Fruit fly (Drosophila melanogaster) whole organism, embryonic: ENCODE measurements around the gene ND-23.
A peak's percentile ranks its signal among the peaks of the same experiment; 100 is the strongest.

ENCODE experiments used
- Atf3 ChIP-seq: fragments of 200-800 bp; sonication (Bioruptor generic); optimal IDR thresholded peaks from 3 replicates; lab custom pipeline; 2016; ENCODE audit warnings: missing biosample characterization, missing genetic modification characterization
- BEAF-32 ChIP-seq: fragments of 200-800 bp; sonication (Bioruptor generic); optimal IDR thresholded peaks from 3 replicates; lab custom pipeline; 2017; ENCODE audit warnings: missing biosample characterization, missing genetic modification characterization, mild to moderate bottlenecking, moderate library complexity, missing genetic modification reagents
- CG10462 ChIP-seq: fragments of 200-800 bp; sonication (Bioruptor generic); optimal IDR thresholded peaks from 2 replicates; lab custom pipeline; 2016; ENCODE audit warnings: missing biosample characterization, missing genetic modification characterization
- CG10543 ChIP-seq: fragments of 200-800 bp; sonication (Bioruptor generic); optimal IDR thresholded peaks from 3 replicates; lab custom pipeline; 2017; ENCODE audit warnings: missing biosample characterization, mild to moderate bottlenecking, missing genetic modification characterization, moderate library complexity
- CG12071 ChIP-seq: fragments of 200-800 bp; sonication (Bioruptor generic); optimal IDR thresholded peaks from 3 replicates; lab custom pipeline; 2018; ENCODE audit warnings: missing biosample characterization, mild to moderate bottlenecking, missing genetic modification characterization
- CG13287 ChIP-seq: fragments of 200-800 bp; sonication (Bioruptor generic); IDR thresholded peaks from 2 replicates; pipeline ENCODE4 v1.3.6; 2022; ENCODE audit warnings: missing biosample characterization, missing genetic modification characterization; ENCODE audit not compliant: partially characterized antibody
- CG14965 ChIP-seq: fragments of 200-800 bp; sonication (Bioruptor generic); optimal IDR thresholded peaks from 2 replicates; lab custom pipeline; 2016; ENCODE audit warnings: missing biosample characterization, missing genetic modification characterization, borderline replicate concordance
- CG15073 ChIP-seq: fragments of 200-800 bp; sonication (Bioruptor generic); optimal IDR thresholded peaks from 2 replicates; lab custom pipeline; 2016; ENCODE audit warnings: missing biosample characterization, missing genetic modification characterization
- CG15514 ChIP-seq: fragments of 200-800 bp; sonication (Bioruptor generic); optimal IDR thresholded peaks from 3 replicates; lab custom pipeline; 2017; ENCODE audit warnings: missing biosample characterization, missing genetic modification characterization, mild to moderate bottlenecking, moderate library complexity, missing genetic modification reagents
- CG17186 ChIP-seq: fragments of 200-800 bp; sonication (Bioruptor generic); optimal IDR thresholded peaks from 3 replicates; lab custom pipeline; 2017; ENCODE audit warnings: missing biosample characterization, missing genetic modification reagents, missing genetic modification characterization
- CG17359 ChIP-seq: fragments of 200-800 bp; sonication (Bioruptor generic); optimal IDR thresholded peaks from 3 replicates; lab custom pipeline; 2018; ENCODE audit warnings: missing biosample characterization, mild to moderate bottlenecking, missing genetic modification characterization, moderate library complexity
- CG17385 ChIP-seq: fragments of 200-800 bp; sonication (Bioruptor generic); optimal IDR thresholded peaks from 3 replicates; lab custom pipeline; 2018; ENCODE audit warnings: missing biosample characterization, mild to moderate bottlenecking, missing genetic modification characterization
- CG17912 ChIP-seq: fragments of 200-800 bp; sonication (Bioruptor generic); optimal IDR thresholded peaks from 2 replicates; lab custom pipeline; 2018; ENCODE audit warnings: missing biosample characterization, mild to moderate bottlenecking, missing genetic modification characterization
- CG31388 ChIP-seq: fragments of 200-800 bp; sonication (Bioruptor generic); optimal IDR thresholded peaks from 2 replicates; lab custom pipeline; 2016; ENCODE audit warnings: missing biosample characterization, missing genetic modification characterization
- CG4820 ChIP-seq: fragments of 200-800 bp; sonication (Bioruptor generic); optimal IDR thresholded peaks from 3 replicates; lab custom pipeline; 2016; ENCODE audit warnings: missing biosample characterization, missing genetic modification characterization
- CG5245 ChIP-seq: fragments of 200-800 bp; sonication (Bioruptor generic); optimal IDR thresholded peaks from 3 replicates; lab custom pipeline; 2016; ENCODE audit warnings: missing biosample characterization, missing genetic modification characterization
- CG7357 ChIP-seq: fragments of 200-800 bp; sonication (Bioruptor generic); IDR thresholded peaks from 3 replicates; pipeline ENCODE4 v1.3.6; 2022; ENCODE audit warnings: missing biosample characterization, missing genetic modification characterization
- CG8359 ChIP-seq: fragments of 200-800 bp; sonication (Bioruptor generic); optimal IDR thresholded peaks from 2 replicates; lab custom pipeline; 2017; ENCODE audit warnings: missing biosample characterization, mild to moderate bottlenecking, missing genetic modification characterization, borderline replicate concordance
- CrebB ChIP-seq: fragments of 200-800 bp; sonication (Bioruptor generic); optimal IDR thresholded peaks from 3 replicates; lab custom pipeline; 2018; ENCODE audit warnings: missing biosample characterization, mild to moderate bottlenecking, missing genetic modification characterization
- Doc2 ChIP-seq: fragments of 200-800 bp; sonication (Bioruptor generic); IDR thresholded peaks from 2 replicates; pipeline ENCODE4 v1.3.6; 2022; ENCODE audit warnings: missing biosample characterization, missing genetic modification characterization
- Doc3 ChIP-seq: fragments of 200-800 bp; sonication (Bioruptor generic); IDR thresholded peaks from 3 replicates; pipeline ENCODE4 v1.3.6; 2022; ENCODE audit warnings: missing biosample characterization, missing genetic modification characterization; ENCODE audit not compliant: partially characterized antibody
- Fer1 ChIP-seq: fragments of 200-800 bp; sonication (Bioruptor generic); optimal IDR thresholded peaks from 2 replicates; lab custom pipeline; 2017; ENCODE audit warnings: missing biosample characterization, mild to moderate bottlenecking, missing genetic modification characterization
- Fer2 ChIP-seq: fragments of 200-800 bp; sonication (Bioruptor generic); optimal IDR thresholded peaks from 2 replicates; lab custom pipeline; 2018; ENCODE audit warnings: missing biosample characterization, mild to moderate bottlenecking, missing genetic modification characterization, moderate library complexity
- HLHmδ ChIP-seq: fragments of 200-800 bp; sonication (Bioruptor generic); optimal IDR thresholded peaks from 2 replicates; lab custom pipeline; 2018; ENCODE audit warnings: missing biosample characterization, mild to moderate bottlenecking, missing genetic modification characterization, moderate library complexity
- Med ChIP-seq: fragments of 200-800 bp; sonication (Bioruptor generic); peaks from one replicate; lab custom pipeline; 2016; ENCODE audit warnings: missing biosample characterization, missing genetic modification characterization, mild to moderate bottlenecking, inconsistent platforms, moderate library complexity
- Mes4 ChIP-seq: fragments of 200-800 bp; sonication (Bioruptor generic); optimal IDR thresholded peaks from 2 replicates; lab custom pipeline; 2016; ENCODE audit warnings: missing biosample characterization, missing genetic modification characterization
- Nf-YA ChIP-seq: fragments of 200-800 bp; sonication (Bioruptor generic); IDR thresholded peaks from 2 replicates; pipeline ENCODE4 v1.3.6; 2022; ENCODE audit warnings: missing biosample characterization, missing genetic modification characterization
- Nf-YB ChIP-seq: fragments of 200-800 bp; sonication (Bioruptor generic); optimal IDR thresholded peaks from 3 replicates; lab custom pipeline; 2019; ENCODE audit warnings: missing biosample characterization, mild to moderate bottlenecking, missing genetic modification characterization, moderate library complexity
- Oaz ChIP-seq: fragments of 200-800 bp; sonication (Bioruptor generic); IDR thresholded peaks from 2 replicates; pipeline ENCODE4 v1.3.6; 2022; ENCODE audit warnings: missing biosample characterization, missing genetic modification characterization
- Optix ChIP-seq: fragments of 200-800 bp; sonication (Bioruptor generic); IDR thresholded peaks from 3 replicates; pipeline ENCODE4 v1.3.6; 2022; ENCODE audit warnings: missing biosample characterization, missing genetic modification characterization
- Rfx ChIP-seq: fragments of 200-800 bp; sonication (Bioruptor generic); IDR thresholded peaks from 2 replicates; pipeline ENCODE4 v1.3.6; 2022; ENCODE audit warnings: missing biosample characterization, missing genetic modification characterization
- Ssrp ChIP-seq: fragments of 200-800 bp; sonication (Bioruptor generic); optimal IDR thresholded peaks from 2 replicates; lab custom pipeline; 2018; ENCODE audit warnings: missing biosample characterization, mild to moderate bottlenecking, missing genetic modification characterization, moderate library complexity
- YL-1 ChIP-seq: fragments of 200-800 bp; sonication (Bioruptor generic); optimal IDR thresholded peaks from 3 replicates; lab custom pipeline; 2017; ENCODE audit warnings: missing biosample characterization, mild to moderate bottlenecking, missing genetic modification characterization
- az2 ChIP-seq: fragments of 200-800 bp; sonication (Bioruptor generic); optimal IDR thresholded peaks from 3 replicates; lab custom pipeline; 2016; ENCODE audit warnings: missing biosample characterization, missing genetic modification characterization
- bab2 ChIP-seq: fragments of 200-800 bp; sonication (Bioruptor generic); optimal IDR thresholded peaks from 2 replicates; lab custom pipeline; 2016; ENCODE audit warnings: missing biosample characterization, missing genetic modification characterization
- cad ChIP-seq: fragments of >200 bp; optimal IDR thresholded peaks from 2 replicates; lab custom pipeline; 2017; ENCODE audit warnings: missing biosample characterization, missing genetic modification characterization
- cwo ChIP-seq: fragments of 200-800 bp; sonication (Bioruptor generic); optimal IDR thresholded peaks from 3 replicates; lab custom pipeline; 2017; ENCODE audit warnings: missing biosample characterization, missing genetic modification characterization, mild to moderate bottlenecking, moderate library complexity, missing genetic modification reagents
- emc ChIP-seq: fragments of 200-800 bp; sonication (Bioruptor generic); optimal IDR thresholded peaks from 2 replicates; lab custom pipeline; 2016; ENCODE audit warnings: missing biosample characterization, missing genetic modification characterization
- en ChIP-seq: fragments of 200-800 bp; sonication (Bioruptor generic); optimal IDR thresholded peaks from 2 replicates; lab custom pipeline; 2016; ENCODE audit warnings: missing biosample characterization, missing genetic modification characterization
- grau ChIP-seq: fragments of 200-800 bp; optimal IDR thresholded peaks from 3 replicates; lab custom pipeline; 2019; ENCODE audit warnings: missing biosample characterization, mild to moderate bottlenecking, missing genetic modification characterization, moderate library complexity
- lbe ChIP-seq: fragments of 200-800 bp; sonication (Bioruptor generic); optimal IDR thresholded peaks from 2 replicates; lab custom pipeline; 2016; ENCODE audit warnings: missing biosample characterization, mild to moderate bottlenecking, missing genetic modification characterization
- mld ChIP-seq: fragments of 200-800 bp; sonication (Bioruptor generic); IDR thresholded peaks from 3 replicates; pipeline ENCODE4 v1.3.6; 2022; ENCODE audit warnings: missing biosample characterization, missing genetic modification characterization; ENCODE audit not compliant: partially characterized antibody
- p53 ChIP-seq: fragments of 200-800 bp; sonication (Bioruptor generic); optimal IDR thresholded peaks from 2 replicates; lab custom pipeline; 2016; ENCODE audit warnings: missing biosample characterization, missing genetic modification characterization
- pnt ChIP-seq: fragments of 200-800 bp; sonication (Bioruptor generic); optimal IDR thresholded peaks from 3 replicates; lab custom pipeline; 2016; ENCODE audit warnings: missing biosample characterization, missing genetic modification characterization
- pzg ChIP-seq: fragments of 200-800 bp; sonication (Bioruptor generic); optimal IDR thresholded peaks from 3 replicates; lab custom pipeline; 2018; ENCODE audit warnings: missing biosample characterization, mild to moderate bottlenecking, missing genetic modification characterization, moderate library complexity
- rib ChIP-seq: fragments of 200-800 bp; sonication (Bioruptor generic); IDR thresholded peaks from 2 replicates; pipeline ENCODE4 v1.3.6; 2022; ENCODE audit warnings: missing biosample characterization, missing genetic modification characterization
- schlank ChIP-seq: fragments of 200-800 bp; sonication (Bioruptor generic); optimal IDR thresholded peaks from 2 replicates; lab custom pipeline; 2018; ENCODE audit warnings: missing biosample characterization, mild to moderate bottlenecking, missing genetic modification characterization
- stc ChIP-seq: fragments of 200-800 bp; sonication (Bioruptor generic); IDR thresholded peaks from 2 replicates; pipeline ENCODE4 v1.3.6; 2022; ENCODE audit warnings: missing biosample characterization, missing genetic modification characterization
- trh ChIP-seq: fragments of 200-800 bp; sonication (Bioruptor generic); optimal IDR thresholded peaks from 2 replicates; lab custom pipeline; 2016; ENCODE audit warnings: missing biosample characterization, missing genetic modification characterization
- vfl ChIP-seq: fragments of 200-800 bp; sonication (Bioruptor generic); optimal IDR thresholded peaks from 2 replicates; lab custom pipeline; 2016; ENCODE audit warnings: missing biosample characterization, missing genetic modification characterization
- yki ChIP-seq: fragments of >200 bp; optimal IDR thresholded peaks from 3 replicates; lab custom pipeline; 2018

ND-23 gene

dm6 chr3R:15793372-15793802 lies 43.5 kb downstream of the ND-23 start, which contains the start of gene nsl1 (continued):
- TF ChIP-seq Mes4 (no peak), CG15514 (GFP tag; lab: Kevin White, UChicago) (peak; percentile 71), grau (tag; lab: Kevin White, UChicago) (peak; percentile 44), Ssrp (tag; lab: Kevin White, UChicago) (no peak), trh (no peak), Doc2 (GFP tag; lab: Robert Waterston, UW) (no peak), CG10462 (GFP tag; lab: Kevin White, UChicago) (peak; percentile 54), CG10543 (GFP tag; lab: Kevin White, UChicago) (peak; percentile 46), CG17385 (GFP tag; lab: Kevin White, UChicago) (no peak), Oaz (GFP tag; lab: Robert Waterston, UW) (no peak), CG31388 (GFP tag; lab: Kevin White, UChicago) (no peak), CG5245 (GFP tag; lab: Kevin White, UChicago) (no peak), Nf-YB (GFP tag; lab: Kevin White, UChicago) (peak; percentile 28), HLHmδ (GFP tag; lab: Kevin White, UChicago) (no peak), Atf3 (no peak), CG17186 (GFP tag; lab: Kevin White, UChicago) (peak; percentile 98), emc (no peak), CG8359 (GFP tag; lab: Kevin White, UChicago) (no peak), cad (GFP tag; lab: Kevin White, UChicago) (no peak), CG4820 (GFP tag; lab: Kevin White, UChicago) (peak; percentile 14), mld (GFP tag; lab: Robert Waterston, UW) (peak; percentile 90), schlank (no peak), CG15073 (no peak), BEAF-32 (GFP tag; lab: Kevin White, UChicago) (peak; percentile 99), lbe (GFP tag; lab: Kevin White, UChicago) (peak; percentile 79), Optix (GFP tag; lab: Robert Waterston, UW) (peak; percentile 41; the same call in 1 of the 3 replicates), Doc3 (GFP tag; lab: Robert Waterston, UW) (peak; percentile 95), pzg (GFP tag; lab: Kevin White, UChicago) (peak; percentile 93), CG17359 (tag; lab: Kevin White, UChicago) (no peak), Rfx (GFP tag; lab: Robert Waterston, UW) (peak; percentile 56; the same call in 1 of the 2 replicates), pnt (GFP tag; lab: Kevin White, UChicago) (no peak), CG7357 (GFP tag; lab: Robert Waterston, UW) (no peak), Fer2 (tag; lab: Kevin White, UChicago) (peak; percentile 12), rib (peak; percentile 69), Med (GFP tag; lab: Kevin White, UChicago) (peak; percentile 90), CG13287 (GFP tag; lab: Robert Waterston, UW) (peak; percentile 96), Fer1 (GFP tag; lab: Kevin White, UChicago) (peak; percentile 39), Nf-YA (no peak), az2 (GFP tag; lab: Kevin White, UChicago) (no peak), en (no peak), stc (GFP tag; lab: Robert Waterston, UW) (no peak), bab2 (peak; percentile 48), yki (lab: Kevin White, UChicago) (no peak), CG12071 (GFP tag; lab: Kevin White, UChicago) (no peak), YL-1 (GFP tag; lab: Kevin White, UChicago) (peak; percentile 94), CG14965 (GFP tag; lab: Kevin White, UChicago) (no peak), p53 (no peak), CG17912 (GFP tag; lab: Kevin White, UChicago) (no peak), cwo (GFP tag; lab: Kevin White, UChicago) (no peak), CrebB (tag; lab: Kevin White, UChicago) (no peak), vfl (GFP tag; lab: Kevin White, UChicago) (no peak)
